Fruit fly (Drosophila melanogaster): ENCODE results near the gene CG42268.

- TF ChIP-seq CG34406 (GFP tag; optimal IDR thresholded peaks at IDR 0.05) (no peak), vri (GFP tag; optimal IDR thresholded peaks at IDR 0.05) (no peak)
Measured at dm6 chr3L:9691476-9691826, 68.7 kb downstream of the CG42268 start.
